Worm (Caenorhabditis elegans) whole organism, L1 larva: ENCODE data around the gene F32D1.11.
"Not testable (repeated sequence)": the region's sequence is repeated elsewhere in the genome, so short reads cannot be mapped to it uniquely, and the experiment has no call there.

Source experiments
- C16A3.4 ChIP-seq: fragments of 150-350 bp; optimal IDR thresholded peaks from 2 replicates; lab custom pipeline; 2014; ENCODE audit warnings: missing biosample characterization, missing genetic modification characterization
- C34B4.2 ChIP-seq: sonication (generic microtip); optimal IDR thresholded peaks from 2 replicates; lab custom pipeline; 2017; ENCODE audit warnings: mild to moderate bottlenecking, missing genetic modification characterization, missing compliant biosample characterization
- F16B12.6 ChIP-seq: fragments of 150-350 bp; optimal IDR thresholded peaks from 2 replicates; lab custom pipeline; 2014; ENCODE audit warnings: missing biosample characterization, missing genetic modification characterization
- aha-1 ChIP-seq: fragments of 150-350 bp; optimal IDR thresholded peaks from 2 replicates; lab custom pipeline; 2014; ENCODE audit warnings: missing biosample characterization, missing genetic modification characterization
- aly-2 ChIP-seq: fragments of 150-350 bp; optimal IDR thresholded peaks from 2 replicates; lab custom pipeline; 2014; ENCODE audit warnings: missing biosample characterization, missing genetic modification characterization
- blmp-1 ChIP-seq: fragments of 150-350 bp; optimal IDR thresholded peaks from 2 replicates; lab custom pipeline; 2014; ENCODE audit warnings: missing biosample characterization, missing genetic modification characterization
- ceh-63 ChIP-seq: fragments of 200-800 bp; sonication (Bioruptor generic); optimal IDR thresholded peaks from 2 replicates; lab custom pipeline; 2018; ENCODE audit warnings: mild to moderate bottlenecking, missing genetic modification characterization, missing compliant biosample characterization
- ceh-88 ChIP-seq: fragments of 200-800 bp; sonication (Bioruptor generic); IDR thresholded peaks from 2 replicates; pipeline ENCODE4 v1.3.6; 2022; ENCODE audit warnings: missing genetic modification characterization, missing compliant biosample characterization
- dpl-1 ChIP-seq, 3 experiments: fragments of 150-350 bp in 2 of 3; sonication (generic microtip) in 1 of 3; optimal IDR thresholded peaks; 2 replicates each; lab custom pipeline; 2014 to 2017; ENCODE audit warnings: missing biosample characterization in 3 of 3, missing genetic modification characterization in 3 of 3, missing genetic modification reagents in 3 of 3
- dsc-1 ChIP-seq: sonication (generic microtip); optimal IDR thresholded peaks from 2 replicates; lab custom pipeline; 2016; ENCODE audit warnings: mild to moderate bottlenecking, missing genetic modification characterization, missing compliant biosample characterization
- efl-1 ChIP-seq, 4 experiments: fragments of 150-350 bp; optimal IDR thresholded peaks in 3 of 4; peaks in 1 of 4; 1 replicate in 1 of 4; 2 replicates in 3 of 4; lab custom pipeline; 2014; ENCODE audit warnings: missing biosample characterization in 2 of 4, missing genetic modification characterization in 2 of 4, missing genetic modification reagents in 2 of 4
- efl-3 ChIP-seq: fragments of 200-800 bp; sonication (Bioruptor generic); optimal IDR thresholded peaks from 2 replicates; lab custom pipeline; 2018; ENCODE audit warnings: mild to moderate bottlenecking, missing genetic modification characterization, missing compliant biosample characterization
- elt-2 ChIP-seq: sonication (generic microtip); optimal IDR thresholded peaks from 2 replicates; lab custom pipeline; 2016; ENCODE audit warnings: missing genetic modification characterization, mild to moderate bottlenecking, inconsistent platforms, missing compliant biosample characterization, missing genetic modification reagents
- elt-3 ChIP-seq, 6 experiments: fragments of 150-350 bp in 1 of 6; sonication (generic microtip); optimal IDR thresholded peaks; 2 replicates each; lab custom pipeline; 2017 to 2018; ENCODE audit warnings: missing biosample characterization in 6 of 6, missing genetic modification characterization in 6 of 6, inconsistent platforms in 1 of 6
- fos-1 ChIP-seq: fragments of 150-350 bp; optimal IDR thresholded peaks from 2 replicates; lab custom pipeline; 2014; ENCODE audit warnings: missing biosample characterization, missing genetic modification characterization
- lin-13 ChIP-seq: fragments of 150-350 bp; optimal IDR thresholded peaks from 2 replicates; lab custom pipeline; 2014; ENCODE audit warnings: missing biosample characterization, missing genetic modification reagents, missing genetic modification characterization
- lin-14 ChIP-seq: fragments of 200-800 bp; sonication (Bioruptor generic); optimal IDR thresholded peaks from 2 replicates; lab custom pipeline; 2018; ENCODE audit warnings: mild to moderate bottlenecking, missing genetic modification characterization, moderate library complexity, missing compliant biosample characterization
- lin-15B ChIP-seq: fragments of 150-350 bp; sonication (generic microtip); optimal IDR thresholded peaks from 3 replicates; lab custom pipeline; 2014; ENCODE audit warnings: missing biosample characterization, missing genetic modification characterization
- lin-35 ChIP-seq, 2 experiments: fragments of 150-350 bp; optimal IDR thresholded peaks; 2 replicates each; lab custom pipeline; 2014; ENCODE audit warnings: missing biosample characterization in 2 of 2, missing genetic modification characterization in 2 of 2, missing genetic modification reagents in 2 of 2
- lsy-2 ChIP-seq, 2 experiments: fragments of 150-350 bp; optimal IDR thresholded peaks; 2 replicates each; lab custom pipeline; 2014; ENCODE audit warnings: missing biosample characterization in 2 of 2, missing genetic modification characterization in 2 of 2
- mab-9 ChIP-seq: fragments of 200-800 bp; sonication (Bioruptor generic); IDR thresholded peaks from 2 replicates; pipeline ENCODE4 v1.3.6; 2022; ENCODE audit warnings: missing genetic modification reagents, missing genetic modification characterization, missing compliant biosample characterization
- nhr-237 ChIP-seq: fragments of 150-350 bp; optimal IDR thresholded peaks from 2 replicates; lab custom pipeline; 2014; ENCODE audit warnings: missing biosample characterization, missing genetic modification characterization
- nhr-47 ChIP-seq: sonication (generic microtip); optimal IDR thresholded peaks from 2 replicates; lab custom pipeline; 2016; ENCODE audit warnings: mild to moderate bottlenecking, missing genetic modification characterization, moderate library complexity, missing compliant biosample characterization
- nhr-71 ChIP-seq: sonication (generic microtip); optimal IDR thresholded peaks from 2 replicates; lab custom pipeline; 2016; ENCODE audit warnings: mild to moderate bottlenecking, missing genetic modification characterization, moderate library complexity, missing compliant biosample characterization
- nhr-84 ChIP-seq: sonication (generic microtip); optimal IDR thresholded peaks from 2 replicates; lab custom pipeline; 2017; ENCODE audit warnings: missing biosample characterization, missing genetic modification characterization
- nhr-85 ChIP-seq: sonication (generic microtip); peaks from one replicate; lab custom pipeline; 2016; ENCODE audit warnings: missing genetic modification characterization, inconsistent platforms, missing compliant biosample characterization
- nhr-90 ChIP-seq: sonication (generic microtip); optimal IDR thresholded peaks from 2 replicates; lab custom pipeline; 2016; ENCODE audit warnings: mild to moderate bottlenecking, missing genetic modification characterization, missing compliant biosample characterization; ENCODE audit not compliant: poor library complexity
- pax-3 ChIP-seq: fragments of 200-800 bp; sonication (Bioruptor generic); optimal IDR thresholded peaks from 2 replicates; lab custom pipeline; 2018; ENCODE audit warnings: mild to moderate bottlenecking, missing genetic modification characterization, moderate library complexity, missing compliant biosample characterization
- pqm-1 ChIP-seq: sonication (generic microtip); optimal IDR thresholded peaks from 3 replicates; lab custom pipeline; 2017; ENCODE audit warnings: missing biosample characterization, missing genetic modification characterization
- rnt-1 ChIP-seq: sonication (generic microtip); optimal IDR thresholded peaks from 2 replicates; lab custom pipeline; 2016; ENCODE audit warnings: mild to moderate bottlenecking, missing genetic modification characterization, moderate library complexity, missing compliant biosample characterization
- skn-1 ChIP-seq: fragments of 150-350 bp; optimal IDR thresholded peaks from 2 replicates; lab custom pipeline; 2014; ENCODE audit warnings: missing biosample characterization, missing genetic modification characterization
- sptf-1 ChIP-seq: fragments of 150-350 bp; optimal IDR thresholded peaks from 2 replicates; lab custom pipeline; 2014; ENCODE audit warnings: missing biosample characterization, missing genetic modification characterization
- sup-37 ChIP-seq: fragments of 200-800 bp; sonication (Bioruptor generic); optimal IDR thresholded peaks from 2 replicates; lab custom pipeline; 2018; ENCODE audit warnings: mild to moderate bottlenecking, missing genetic modification characterization, missing compliant biosample characterization
- swsn-7 ChIP-seq: sonication (generic microtip); optimal IDR thresholded peaks from 2 replicates; lab custom pipeline; 2016; ENCODE audit warnings: missing genetic modification characterization, missing compliant biosample characterization
- unc-86 ChIP-seq: sonication (generic microtip); optimal IDR thresholded peaks from 2 replicates; lab custom pipeline; 2016; ENCODE audit warnings: missing genetic modification characterization, missing compliant biosample characterization
- vab-15 ChIP-seq: sonication (generic microtip); optimal IDR thresholded peaks from 2 replicates; lab custom pipeline; 2017; ENCODE audit warnings: missing genotype, mild to moderate bottlenecking, missing genetic modification characterization, missing compliant biosample characterization
- xbp-1 ChIP-seq: sonication (generic microtip); optimal IDR thresholded peaks from 2 replicates; lab custom pipeline; 2016; ENCODE audit warnings: missing genetic modification characterization, missing compliant biosample characterization
- zag-1 ChIP-seq: fragments of 150-350 bp; optimal IDR thresholded peaks from 2 replicates; lab custom pipeline; 2014; ENCODE audit warnings: missing biosample characterization, missing genetic modification characterization
- ztf-4 ChIP-seq: fragments of 150-350 bp; optimal IDR thresholded peaks from 2 replicates; lab custom pipeline; 2014; ENCODE audit warnings: missing biosample characterization, missing genetic modification characterization

The F32D1.11 gene

ce11 chrV:4341736-4342135 lies 24.6 kb downstream of the F32D1.11 start:
- TF ChIP-seq skn-1 (tag; lab: Kevin White, UChicago) (peak; percentile 13), ztf-4 (tag; lab: Kevin White, UChicago) (no peak), sup-37 (GFP tag; lab: Kevin White, UChicago) (no peak), lin-13 (GFP tag; lab: Kevin White, UChicago) (no peak), swsn-7 (tag; lab: Kevin White, UChicago) (no peak), sptf-1 (tag; lab: Kevin White, UChicago) (no peak), elt-3 (tag; optimal IDR thresholded peaks at IDR 0.05; lab: Kevin White, UChicago) (no peak), nhr-237 (no peak)

- TF ChIP-seq aly-2 (tag; lab: Kevin White, UChicago) (no peak), F16B12.6 (tag; lab: Kevin White, UChicago) (no peak), C34B4.2 (no peak)
Observed at ce11 chrV:4341208-4341607, 25.1 kb downstream of the F32D1.11 start, which contains the start of gene glrx-3. Gene glrx-3 (minus strand): TSS chrV:4341308.

ce11 chrV:4339479-4339878 lies 26.9 kb downstream of the F32D1.11 start:
- TF ChIP-seq nhr-71 (tag; lab: Kevin White, UChicago) = peak; percentile 3
- peak; percentile 81 to 86 for TF ChIP-seq efl-1 (optimal IDR thresholded peaks at IDR 0.05; lab: Kevin White, UChicago)
- TF ChIP-seq efl-1 (GFP tag; optimal IDR thresholded peaks at IDR 0.05 in 1 of 2; lab: Kevin White, UChicago) = peak; percentile 85 to 98
- peak; percentile 35 to 80 (median 53) for TF ChIP-seq dpl-1 (GFP tag; optimal IDR thresholded peaks at IDR 0.05; lab: Kevin White, UChicago)
- TF ChIP-seq nhr-47 (tag; lab: Kevin White, UChicago) = peak; percentile 12
- peak; percentile 60 to 68 for TF ChIP-seq lin-35 (GFP tag; optimal IDR thresholded peaks at IDR 0.05; lab: Kevin White, UChicago)
- no peak for TF ChIP-seq zag-1 (tag; lab: Kevin White, UChicago)
- peak; percentile 8 for TF ChIP-seq xbp-1
- TF ChIP-seq lsy-2 (tag; optimal IDR thresholded peaks at IDR 0.05; lab: Kevin White, UChicago) = peak in 1 of 2 experiments; percentile 2
- TF ChIP-seq mab-9 (GFP tag; lab: Robert Waterston, UW) = no peak
- no peak for TF ChIP-seq lin-14
- TF ChIP-seq, all 84 proteins: peak for 7

- not testable (repeated sequence) for TF ChIP-seq skn-1 (tag; lab: Kevin White, UChicago); efl-3 (GFP tag; lab: Kevin White, UChicago); nhr-85 (tag; lab: Kevin White, UChicago)
Observed at ce11 chrV:4336462-4336861, 29.9 kb downstream of the F32D1.11 start, which contains the start of gene irld-1. Gene irld-1 (plus strand): TSS chrV:4336762.

- TF ChIP-seq nhr-85 (tag; lab: Kevin White, UChicago) = peak; percentile 2
- no peak for TF ChIP-seq ztf-4 (tag; lab: Kevin White, UChicago)
- no peak for TF ChIP-seq dsc-1 (tag; lab: Kevin White, UChicago)
Observed at ce11 chrV:4332450-4332849, 33.9 kb downstream of the F32D1.11 start, which contains the start of gene oac-12. Gene oac-12 (minus strand): TSS chrV:4332550.

ce11 chrV:4330820-4331219 lies 35.5 kb downstream of the F32D1.11 start:
- no peak for TF ChIP-seq rnt-1 (tag; lab: Kevin White, UChicago)
- TF ChIP-seq lin-15B = no peak
- no peak for TF ChIP-seq dpl-1 (GFP tag; optimal IDR thresholded peaks at IDR 0.05; lab: Kevin White, UChicago)
- no peak for TF ChIP-seq ceh-88 (GFP tag; lab: Robert Waterston, UW)
- no peak for TF ChIP-seq fos-1 (tag; lab: Kevin White, UChicago)
- TF ChIP-seq vab-15 (tag; lab: Kevin White, UChicago) = no peak
- TF ChIP-seq ceh-63 = no peak
- no peak for TF ChIP-seq nhr-84
- TF ChIP-seq unc-86 = no peak
- TF ChIP-seq aha-1 = no peak
- TF ChIP-seq nhr-47 (tag; lab: Kevin White, UChicago) = no peak
- TF ChIP-seq blmp-1 = no peak
- TF ChIP-seq nhr-90 = no peak
- TF ChIP-seq pax-3 (tag; lab: Kevin White, UChicago) = no peak
- TF ChIP-seq elt-3 (tag; optimal IDR thresholded peaks at IDR 0.05; lab: Kevin White, UChicago) = no peak
- TF ChIP-seq C16A3.4 (tag; lab: Kevin White, UChicago) = no peak
- no peak for TF ChIP-seq pqm-1
- no peak for TF ChIP-seq elt-2 (tag; lab: Kevin White, UChicago)
